Worm (Caenorhabditis elegans): ENCODE measurements around the gene cmtr-1.
"Not testable (repeated sequence)": the region's sequence is repeated elsewhere in the genome, so short reads cannot be mapped to it uniquely, and the experiment has no call there.

Gene cmtr-1

DNA sequence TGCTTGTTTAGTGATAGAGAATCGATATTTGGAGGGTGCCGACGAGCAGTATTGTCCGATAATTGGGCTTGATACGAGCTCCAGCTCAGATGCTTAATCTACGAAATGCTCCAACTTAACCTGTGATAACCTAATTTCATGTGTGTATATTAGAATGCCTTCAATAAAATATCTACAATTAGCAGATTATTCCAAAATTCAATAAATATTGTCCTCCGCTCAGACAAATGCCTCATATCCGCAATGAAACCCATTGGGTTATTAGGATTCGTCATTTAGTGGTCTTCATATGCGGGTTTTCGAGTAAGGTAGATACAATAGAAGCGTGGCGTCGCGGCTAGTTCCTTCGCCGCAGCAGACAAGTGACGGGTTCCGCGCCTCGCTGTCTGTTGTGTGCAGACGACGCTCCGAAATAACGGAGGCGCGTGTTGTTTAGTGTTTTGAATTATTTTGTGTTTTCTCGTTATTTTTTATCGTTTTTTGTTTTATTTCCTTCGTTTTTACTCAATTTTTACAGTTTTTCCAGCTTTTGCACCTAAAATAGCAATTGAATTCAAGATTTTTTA is at the start of gene cmtr-1:
Gene cmtr-1 (plus strand): TSS at position 516 of the 566 bp plus-strand sequence.
- TF ChIP-seq M03D4.4 (tag; optimal IDR thresholded peaks at IDR 0.05) (peak; percentile 43), hlh-1 (tag; optimal IDR thresholded peaks at IDR 0.05) (no peak), ces-1 (GFP tag; optimal IDR thresholded peaks at IDR 0.05) (peak; percentile 66), elt-3 (tag; optimal IDR thresholded peaks at IDR 0.05) (no peak), nhr-237 (tag; optimal IDR thresholded peaks at IDR 0.05) (peak; percentile 58), ceh-43 (GFP tag; optimal IDR thresholded peaks at IDR 0.05) (peak; percentile 55), pha-4 (tag; optimal IDR thresholded peaks at IDR 0.05) (peak; percentile 97), nhr-12 (tag; optimal IDR thresholded peaks at IDR 0.05) (peak; percentile 65), lin-32 (GFP tag; optimal IDR thresholded peaks at IDR 0.05) (peak; percentile 40), unc-62 (GFP tag; optimal IDR thresholded peaks at IDR 0.05) (peak; percentile 42), bed-3 (GFP tag; optimal IDR thresholded peaks at IDR 0.05) (peak; percentile 16), blmp-1 (tag; optimal IDR thresholded peaks at IDR 0.05) (no peak), sem-2 (GFP tag; optimal IDR thresholded peaks at IDR 0.05) (peak; percentile 47), mls-2 (tag; optimal IDR thresholded peaks at IDR 0.05) (peak; percentile 69), mep-1 (tag; optimal IDR thresholded peaks at IDR 0.05) (peak; percentile 94), ztf-11 (tag; optimal IDR thresholded peaks at IDR 0.05) (peak; percentile 39), sptf-1 (tag; optimal IDR thresholded peaks at IDR 0.05) (peak; percentile 78), mab-5 (tag; optimal IDR thresholded peaks at IDR 0.05) (no peak), nhr-2 (tag; optimal IDR thresholded peaks at IDR 0.05) (peak; percentile 3), nhr-76 (tag; optimal IDR thresholded peaks at IDR 0.05) (no peak), ceh-39 (tag; optimal IDR thresholded peaks at IDR 0.05) (peak; percentile 86), lin-13 (tag; optimal IDR thresholded peaks at IDR 0.05) (peak; percentile 94), cnd-1 (tag; optimal IDR thresholded peaks at IDR 0.05) (peak; percentile 77), unc-120 (tag; optimal IDR thresholded peaks at IDR 0.05; ENCODE audit: poor library complexity, severe bottlenecking) (peak; percentile 14), lsy-2 (tag; optimal IDR thresholded peaks at IDR 0.05) (peak; percentile 80), drap-1 (GFP tag; optimal IDR thresholded peaks at IDR 0.05) (peak; percentile 55)

DNA sequence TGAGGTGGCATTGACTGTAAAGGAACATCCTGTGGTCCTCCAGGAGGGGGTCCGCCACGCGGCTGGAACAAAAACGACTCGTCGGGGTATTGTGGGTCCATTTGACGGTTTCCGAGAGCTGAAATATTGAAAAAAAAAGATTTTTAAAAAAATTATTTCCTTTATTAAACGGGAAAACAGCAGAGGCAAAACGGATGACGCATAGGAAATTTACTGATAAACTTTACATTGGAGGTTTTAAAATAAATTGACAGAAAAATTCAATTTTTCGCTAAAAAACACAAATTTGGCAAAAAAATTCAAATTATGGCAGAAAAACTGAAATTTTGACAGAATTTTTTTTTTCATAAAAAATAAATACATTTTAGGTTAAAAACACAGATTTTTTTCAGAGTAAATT is 42.0 kb upstream of the cmtr-1 start, which contains the start of gene Y53F4B.5:
Gene Y53F4B.5 (minus strand): TSS at position 101 of the 400 bp plus-strand sequence.
- TF ChIP-seq lin-32 (GFP tag; optimal IDR thresholded peaks at IDR 0.05), result no peak

DNA sequence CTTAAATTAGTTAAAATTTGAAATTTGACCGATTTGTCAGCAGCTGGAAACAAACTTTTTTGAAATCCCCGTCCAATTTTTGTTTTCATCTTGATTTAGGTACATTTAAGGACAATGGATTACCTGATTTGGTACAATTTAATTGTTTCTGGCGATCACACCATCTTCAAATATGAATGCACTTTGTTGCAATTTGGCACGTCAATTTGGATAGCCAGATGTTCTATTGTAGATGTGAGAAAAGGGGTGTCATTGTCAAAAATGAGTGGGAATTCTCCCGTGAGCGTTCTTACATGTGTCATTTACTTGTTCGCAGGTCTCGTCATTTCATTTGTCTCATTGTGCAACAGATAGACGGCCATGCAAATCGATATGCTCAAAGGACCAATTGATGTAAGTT is 37.7 kb upstream of the cmtr-1 start, which contains the start of gene Y53F4B.43:
Gene Y53F4B.43 (plus strand): TSS at position 301 of the 400 bp plus-strand sequence.
- TF ChIP-seq pha-4 (tag; optimal IDR thresholded peaks at IDR 0.05); unc-120 (tag; optimal IDR thresholded peaks at IDR 0.05; ENCODE audit: poor library complexity, severe bottlenecking); bed-3 (GFP tag; optimal IDR thresholded peaks at IDR 0.05): not testable (repeated sequence)

DNA sequence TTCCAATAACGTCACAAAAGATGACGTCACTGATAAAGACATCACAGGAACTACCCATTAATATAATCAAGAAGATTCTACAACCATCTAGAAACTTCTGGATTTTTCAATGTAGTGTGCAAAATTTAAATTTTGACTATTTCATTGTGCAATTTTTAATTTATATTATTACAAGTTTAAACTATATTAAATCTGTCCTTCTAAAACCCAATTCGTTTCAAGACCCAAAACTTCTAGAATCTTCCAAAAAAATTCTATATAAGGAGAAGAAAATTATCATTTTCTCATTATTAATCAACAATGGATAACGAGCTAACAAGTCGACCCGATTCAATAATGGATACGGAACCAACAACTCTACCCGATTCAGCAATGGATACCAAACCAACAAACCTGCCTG is 33.3 kb upstream of the cmtr-1 start, which contains the start of gene Y53F4B.7:
Gene Y53F4B.7 (plus strand): TSS at position 301 of the 400 bp plus-strand sequence.
- TF ChIP-seq nhr-12 (tag; optimal IDR thresholded peaks at IDR 0.05); mab-5 (tag; optimal IDR thresholded peaks at IDR 0.05); lin-32 (GFP tag; optimal IDR thresholded peaks at IDR 0.05): not testable (repeated sequence)

DNA sequence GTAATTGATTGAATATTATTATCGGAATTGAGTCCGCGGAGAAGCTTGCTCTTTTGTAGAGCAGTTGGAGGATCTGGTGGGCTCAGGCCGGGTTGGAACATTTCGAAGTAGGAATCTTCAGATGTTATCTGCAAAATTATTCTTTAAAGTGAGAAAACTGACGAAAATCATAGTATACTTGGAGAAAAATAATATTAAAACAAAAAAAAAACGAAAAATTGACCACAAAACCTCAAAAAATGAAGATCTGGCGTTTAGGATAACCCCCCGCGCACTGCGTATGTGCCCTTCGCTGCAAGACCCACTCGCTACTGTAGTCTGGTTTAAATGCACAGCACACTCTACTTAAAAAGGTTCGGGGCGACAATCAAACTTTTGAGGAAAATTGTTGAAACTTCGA is 22.5 kb upstream of the cmtr-1 start, which contains the start of gene Y53F4B.10:
Gene Y53F4B.10 (minus strand): TSS at position 101 of the 400 bp plus-strand sequence.
- TF ChIP-seq tbx-8 (GFP tag; optimal IDR thresholded peaks at IDR 0.05), result no peak
- no peak for TF ChIP-seq elt-3 (tag; optimal IDR thresholded peaks at IDR 0.05)
- TF ChIP-seq blmp-1 (tag; optimal IDR thresholded peaks at IDR 0.05), result no peak
- no peak for TF ChIP-seq ces-1 (GFP tag; optimal IDR thresholded peaks at IDR 0.05)
- TF ChIP-seq drap-1 (GFP tag; optimal IDR thresholded peaks at IDR 0.05), result no peak
- no peak for TF ChIP-seq bed-3 (GFP tag; optimal IDR thresholded peaks at IDR 0.05)
- TF ChIP-seq lin-13 (tag; optimal IDR thresholded peaks at IDR 0.05), result no peak
- no peak for TF ChIP-seq unc-39 (tag; optimal IDR thresholded peaks at IDR 0.05)
- TF ChIP-seq M03D4.4 (tag; optimal IDR thresholded peaks at IDR 0.05), result no peak
- no peak for TF ChIP-seq hlh-1 (tag; optimal IDR thresholded peaks at IDR 0.05)
- no peak for TF ChIP-seq ham-2 (GFP tag; optimal IDR thresholded peaks at IDR 0.05)
- no peak for TF ChIP-seq nhr-12 (tag; optimal IDR thresholded peaks at IDR 0.05)
- TF ChIP-seq zip-8 (tag; optimal IDR thresholded peaks at IDR 0.05), result no peak
- TF ChIP-seq unc-120 (tag; optimal IDR thresholded peaks at IDR 0.05; ENCODE audit: poor library complexity, severe bottlenecking), result no peak
- TF ChIP-seq ceh-83 (GFP tag; optimal IDR thresholded peaks at IDR 0.05), result no peak
- TF ChIP-seq unc-62 (GFP tag; optimal IDR thresholded peaks at IDR 0.05), result no peak
- TF ChIP-seq nhr-237 (tag; optimal IDR thresholded peaks at IDR 0.05), result no peak
- no peak for TF ChIP-seq pha-4 (tag; optimal IDR thresholded peaks at IDR 0.05)
